Worm (Caenorhabditis elegans): Measurements from ENCODE around the gene srh-201.

srh-201 gene

ce11 chrV:9013765-9014164, at the start of gene srh-201:
Gene srh-201, minus strand, starts transcription at chrV:9013865.
- TF ChIP-seq php-3 (GFP tag; IDR thresholded peaks at IDR 0.05), result no peak
- no peak for TF ChIP-seq snpc-1.2 (GFP tag; IDR thresholded peaks at IDR 0.05)
- TF ChIP-seq skn-1 (tag; optimal IDR thresholded peaks at IDR 0.05), result no peak

DNA sequence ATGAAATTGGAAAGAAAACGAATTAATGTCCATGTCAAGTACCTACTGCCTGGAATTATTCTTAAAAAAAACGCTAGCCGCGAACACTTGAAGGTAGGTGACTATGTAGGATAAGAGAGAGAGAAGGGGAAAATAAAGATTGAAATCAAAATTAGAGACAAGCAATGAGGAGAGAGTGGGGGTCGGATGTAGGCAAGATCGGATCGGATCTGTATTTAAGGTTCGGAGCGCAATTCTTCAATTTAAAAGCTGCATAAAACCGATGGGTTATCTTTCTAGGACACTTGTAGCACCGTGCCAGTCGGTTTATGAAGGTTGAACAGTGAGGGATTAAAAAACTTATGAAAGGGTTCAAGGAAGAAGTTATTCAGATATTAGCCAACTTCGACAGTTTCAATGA, 49.5 kb upstream of the srh-201 start:
- TF ChIP-seq fkh-10 (GFP tag; optimal IDR thresholded peaks at IDR 0.05) (no peak), lsy-2 (tag; optimal IDR thresholded peaks at IDR 0.05) (no peak), nhr-41 (GFP tag; IDR thresholded peaks at IDR 0.05) (no peak), aha-1 (tag) (no peak), zfp-2 (tag; optimal IDR thresholded peaks at IDR 0.05) (no peak), lir-3 (tag; optimal IDR thresholded peaks at IDR 0.05) (no peak), ceh-28 (tag; optimal IDR thresholded peaks at IDR 0.05) (no peak), egl-27 (tag; optimal IDR thresholded peaks at IDR 0.05) (no peak), zip-2 (tag; optimal IDR thresholded peaks at IDR 0.05) (no peak), Y48G9A.11 (GFP tag; IDR thresholded peaks at IDR 0.05) (no peak), F26F4.8 (GFP tag; conservative IDR thresholded peaks at IDR 0.05) (no peak), ctbp-1 (GFP tag; IDR thresholded peaks at IDR 0.05) (no peak), nhr-76 (tag; optimal IDR thresholded peaks at IDR 0.05) (no peak), ztf-7 (tag; optimal IDR thresholded peaks at IDR 0.05) (no peak), ceh-62 (tag; optimal IDR thresholded peaks at IDR 0.05) (no peak)

ce11 chrV:9062341-9062740, 48.7 kb upstream of the srh-201 start, which contains the start of gene C25E10.12:
Gene C25E10.12, minus strand, starts transcription at chrV:9062441.
- TF ChIP-seq nhr-237 (tag; optimal IDR thresholded peaks at IDR 0.05), result no peak
- TF ChIP-seq egl-43 (GFP tag; IDR thresholded peaks at IDR 0.05), result no peak
- TF ChIP-seq unc-130 (GFP tag; optimal IDR thresholded peaks at IDR 0.05), result no peak
- TF ChIP-seq nhr-28 (tag; optimal IDR thresholded peaks at IDR 0.05), result no peak
- no peak for TF ChIP-seq nhr-48 (tag; optimal IDR thresholded peaks at IDR 0.05)
- TF ChIP-seq dpl-1 (GFP tag; optimal IDR thresholded peaks at IDR 0.05), result no peak
- TF ChIP-seq duxl-1 (tag; optimal IDR thresholded peaks at IDR 0.05; ENCODE audit: poor library complexity), result no peak
- no peak for TF ChIP-seq hlh-11 (tag; optimal IDR thresholded peaks at IDR 0.05)
- TF ChIP-seq zip-2 (tag; optimal IDR thresholded peaks at IDR 0.05), result no peak
- TF ChIP-seq unc-62 (GFP tag; optimal IDR thresholded peaks at IDR 0.05 in 1 of 2), result no peak
- TF ChIP-seq unc-62 (tag; optimal IDR thresholded peaks at IDR 0.05), result no peak
- TF ChIP-seq ceh-44 (GFP tag; IDR thresholded peaks at IDR 0.05), result no peak
- no peak for TF ChIP-seq madf-9 (GFP tag; conservative IDR thresholded peaks at IDR 0.05)
- TF ChIP-seq nhr-10 (tag; optimal IDR thresholded peaks at IDR 0.05), result no peak

ce11 chrV:9059468-9059867, 45.8 kb upstream of the srh-201 start, which contains the start of the genes C25E10.16 and C25E10.13:
Gene C25E10.16, minus strand, starts transcription at chrV:9059568.
Gene C25E10.13, plus strand, starts transcription at chrV:9059723.
- TF ChIP-seq ztf-11 (tag; optimal IDR thresholded peaks at IDR 0.05) (no peak), D1046.2 (GFP tag; IDR thresholded peaks at IDR 0.05) (no peak)

- no peak for TF ChIP-seq Y75B8A.6 (GFP tag; IDR thresholded peaks at IDR 0.05)
- no peak for TF ChIP-seq skn-1 (tag; optimal IDR thresholded peaks at IDR 0.05)
- TF ChIP-seq madf-9 (GFP tag; conservative IDR thresholded peaks at IDR 0.05), result no peak
- TF ChIP-seq daf-16 (GFP tag; optimal IDR thresholded peaks at IDR 0.05), result no peak
- TF ChIP-seq daf-16 (tag; optimal IDR thresholded peaks at IDR 0.05), result no peak
- TF ChIP-seq F26F4.8 (GFP tag; conservative IDR thresholded peaks at IDR 0.05), result no peak
- TF ChIP-seq dmd-9 (GFP tag; IDR thresholded peaks at IDR 0.05), result no peak
- no peak for TF ChIP-seq fkh-10 (GFP tag; optimal IDR thresholded peaks at IDR 0.05)
- TF ChIP-seq gei-8 (GFP tag; optimal IDR thresholded peaks at IDR 0.05), result no peak
Measured at ce11 chrV:9058627-9059026, 45.0 kb upstream of the srh-201 start, which contains the start of gene C25E10.11. Gene C25E10.11, minus strand, starts transcription at chrV:9058727.

All from whole organism, L4 larva.